Fruit fly (Drosophila melanogaster) whole organism, embryonic: Measurements from ENCODE around the gene CG10874.
A peak's percentile ranks its signal among the peaks of the same experiment; 100 is the strongest.

ENCODE experiments used
- Asciz ChIP-seq: fragments of 200-800 bp; sonication (Bioruptor generic); optimal IDR thresholded peaks from 2 replicates; lab custom pipeline; 2017; ENCODE audit warnings: missing biosample characterization, mild to moderate bottlenecking, missing genetic modification characterization, missing genetic modification reagents
- CG10366 ChIP-seq: fragments of 200-800 bp; sonication (Bioruptor generic); IDR thresholded peaks from 2 replicates; pipeline ENCODE4 v1.3.6; 2022; ENCODE audit warnings: missing biosample characterization, missing genetic modification characterization
- CG10543 ChIP-seq: fragments of 200-800 bp; sonication (Bioruptor generic); optimal IDR thresholded peaks from 3 replicates; lab custom pipeline; 2017; ENCODE audit warnings: missing biosample characterization, mild to moderate bottlenecking, missing genetic modification characterization, moderate library complexity
- CG10565 ChIP-seq: fragments of 200-800 bp; sonication (Bioruptor generic); optimal IDR thresholded peaks from 3 replicates; lab custom pipeline; 2016; ENCODE audit warnings: missing biosample characterization, mild to moderate bottlenecking, missing genetic modification characterization
- CG11093 ChIP-seq: fragments of 200-800 bp; sonication (Bioruptor generic); IDR thresholded peaks from 3 replicates; pipeline ENCODE4 v1.3.6; 2022; ENCODE audit warnings: missing biosample characterization, missing genetic modification characterization
- CG14050 ChIP-seq: fragments of 200-800 bp; sonication (Bioruptor generic); IDR thresholded peaks from 3 replicates; pipeline ENCODE4 v1.3.6; 2022; ENCODE audit warnings: missing biosample characterization, missing genetic modification characterization
- CG14710 ChIP-seq: fragments of 200-800 bp; sonication (Bioruptor generic); optimal IDR thresholded peaks from 3 replicates; lab custom pipeline; 2019; ENCODE audit warnings: missing biosample characterization, mild to moderate bottlenecking, missing genetic modification characterization, moderate library complexity
- CG14965 ChIP-seq: fragments of 200-800 bp; sonication (Bioruptor generic); optimal IDR thresholded peaks from 2 replicates; lab custom pipeline; 2016; ENCODE audit warnings: missing biosample characterization, missing genetic modification characterization, borderline replicate concordance
- CG1647 ChIP-seq: fragments of 200-800 bp; sonication (Bioruptor generic); optimal IDR thresholded peaks from 3 replicates; lab custom pipeline; 2016; ENCODE audit warnings: missing biosample characterization, missing genetic modification characterization
- CG16779 ChIP-seq: fragments of 200-800 bp; sonication (Bioruptor generic); IDR thresholded peaks from 2 replicates; pipeline ENCODE4 v1.3.6; 2022; ENCODE audit warnings: missing biosample characterization, missing genetic modification characterization
- CG17568 ChIP-seq: fragments of 200-800 bp; sonication (Bioruptor generic); optimal IDR thresholded peaks from 2 replicates; lab custom pipeline; 2018; ENCODE audit warnings: missing biosample characterization, mild to moderate bottlenecking, missing genetic modification characterization, moderate library complexity
- CG17612 ChIP-seq: fragments of 200-800 bp; sonication (Bioruptor generic); IDR thresholded peaks from 2 replicates; pipeline ENCODE4 v1.3.6; 2022; ENCODE audit warnings: missing biosample characterization, missing genetic modification characterization
- CG2116 ChIP-seq: fragments of 200-800 bp; sonication (Bioruptor generic); optimal IDR thresholded peaks from 3 replicates; lab custom pipeline; 2018; ENCODE audit warnings: missing biosample characterization, mild to moderate bottlenecking, missing genetic modification characterization
- CG32532 ChIP-seq: fragments of 200-800 bp; sonication (Bioruptor generic); IDR thresholded peaks from 2 replicates; pipeline ENCODE4 v1.3.6; 2022; ENCODE audit warnings: missing biosample characterization, missing genetic modification characterization
- CG4360 ChIP-seq: fragments of 200-800 bp; sonication (Bioruptor generic); IDR thresholded peaks from 2 replicates; pipeline ENCODE4 v1.3.6; 2022; ENCODE audit warnings: missing biosample characterization, missing genetic modification characterization
- CG6813 ChIP-seq: fragments of 200-800 bp; sonication (Bioruptor generic); optimal IDR thresholded peaks from 2 replicates; lab custom pipeline; 2017; ENCODE audit warnings: missing biosample characterization, missing genetic modification characterization, mild to moderate bottlenecking, moderate library complexity, missing genetic modification reagents
- CG7556 ChIP-seq: fragments of 200-800 bp; sonication (Bioruptor generic); optimal IDR thresholded peaks from 2 replicates; lab custom pipeline; 2017; ENCODE audit warnings: missing biosample characterization, mild to moderate bottlenecking, missing genetic modification characterization
- CG8924 ChIP-seq: fragments of 200-800 bp; optimal IDR thresholded peaks from 3 replicates; lab custom pipeline; 2019; ENCODE audit warnings: missing biosample characterization, mild to moderate bottlenecking, missing genetic modification characterization, moderate library complexity
- CHES-1-like ChIP-seq: fragments of 200-800 bp; sonication (Bioruptor generic); optimal IDR thresholded peaks from 2 replicates; lab custom pipeline; 2016; ENCODE audit warnings: missing biosample characterization, missing genetic modification characterization
- D19A ChIP-seq: fragments of 200-800 bp; optimal IDR thresholded peaks from 3 replicates; lab custom pipeline; 2019; ENCODE audit warnings: missing biosample characterization, mild to moderate bottlenecking, missing genetic modification characterization, moderate library complexity
- Dbx ChIP-seq: fragments of 200-800 bp; sonication (Bioruptor generic); IDR thresholded peaks from 3 replicates; pipeline ENCODE4 v1.3.6; 2022; ENCODE audit warnings: missing biosample characterization, missing genetic modification characterization
- Deaf1 ChIP-seq: fragments of 200-800 bp; optimal IDR thresholded peaks from 3 replicates; lab custom pipeline; 2019; ENCODE audit warnings: missing biosample characterization, mild to moderate bottlenecking, missing genetic modification characterization, moderate library complexity
- Doc2 ChIP-seq: fragments of 200-800 bp; sonication (Bioruptor generic); IDR thresholded peaks from 2 replicates; pipeline ENCODE4 v1.3.6; 2022; ENCODE audit warnings: missing biosample characterization, missing genetic modification characterization
- E2f2 ChIP-seq: fragments of 200-800 bp; sonication (Bioruptor generic); IDR thresholded peaks from 2 replicates; pipeline ENCODE4 v1.3.6; 2022; ENCODE audit warnings: missing biosample characterization, missing genetic modification characterization
- HLHmδ ChIP-seq: fragments of 200-800 bp; sonication (Bioruptor generic); optimal IDR thresholded peaks from 2 replicates; lab custom pipeline; 2018; ENCODE audit warnings: missing biosample characterization, mild to moderate bottlenecking, missing genetic modification characterization, moderate library complexity
- Hr39 ChIP-seq: fragments of >200 bp; optimal IDR thresholded peaks from 2 replicates; lab custom pipeline; 2017
- MESR4 ChIP-seq: fragments of 200-800 bp; sonication (Bioruptor generic); optimal IDR thresholded peaks from 2 replicates; lab custom pipeline; 2018; ENCODE audit warnings: missing biosample characterization, mild to moderate bottlenecking, missing genetic modification characterization, moderate library complexity
- NC2α ChIP-seq: fragments of 200-800 bp; sonication (Bioruptor generic); optimal IDR thresholded peaks from 2 replicates; lab custom pipeline; 2016; ENCODE audit warnings: missing biosample characterization, missing genetic modification characterization
- NK7.1 ChIP-seq: fragments of 200-800 bp; sonication (Bioruptor generic); optimal IDR thresholded peaks from 3 replicates; lab custom pipeline; 2016; ENCODE audit warnings: missing biosample characterization, missing genetic modification characterization
- Sin3A ChIP-seq: fragments of >200 bp; optimal IDR thresholded peaks from 2 replicates; lab custom pipeline; 2018
- abd-A ChIP-seq: fragments of 200-800 bp; sonication (Bioruptor generic); optimal IDR thresholded peaks from 3 replicates; lab custom pipeline; 2019; ENCODE audit warnings: missing biosample characterization, mild to moderate bottlenecking, missing genetic modification characterization, moderate library complexity
- bowl ChIP-seq: fragments of 200-800 bp; sonication (Bioruptor generic); IDR thresholded peaks from 2 replicates; pipeline ENCODE4 v1.3.6; 2022; ENCODE audit warnings: missing biosample characterization, missing genetic modification characterization
- chinmo ChIP-seq: fragments of 200-800 bp; sonication (Bioruptor generic); IDR thresholded peaks from 4 replicates; pipeline ENCODE4 v1.3.6; 2022; ENCODE audit warnings: missing biosample characterization, missing genetic modification characterization; ENCODE audit not compliant: partially characterized antibody
- crol ChIP-seq: fragments of 200-800 bp; sonication (Bioruptor generic); IDR thresholded peaks from 2 replicates; pipeline ENCODE4 v1.3.6; 2022; ENCODE audit warnings: missing biosample characterization, missing genetic modification characterization
- danr ChIP-seq: fragments of 200-800 bp; sonication (Bioruptor generic); IDR thresholded peaks from 2 replicates; pipeline ENCODE4 v1.3.6; 2022; ENCODE audit warnings: missing biosample characterization, missing genetic modification characterization
- dm ChIP-seq: fragments of 200-800 bp; sonication (Bioruptor generic); optimal IDR thresholded peaks from 3 replicates; lab custom pipeline; 2016; ENCODE audit warnings: missing biosample characterization, missing genetic modification characterization
- ems ChIP-seq: fragments of 200-800 bp; sonication (Bioruptor generic); optimal IDR thresholded peaks from 3 replicates; lab custom pipeline; 2016; ENCODE audit warnings: missing biosample characterization, missing genetic modification characterization
- en ChIP-seq: fragments of 200-800 bp; sonication (Bioruptor generic); optimal IDR thresholded peaks from 2 replicates; lab custom pipeline; 2016; ENCODE audit warnings: missing biosample characterization, missing genetic modification characterization
- fd3F ChIP-seq: fragments of 200-800 bp; sonication (Bioruptor generic); optimal IDR thresholded peaks from 2 replicates; lab custom pipeline; 2018; ENCODE audit warnings: missing biosample characterization, mild to moderate bottlenecking, missing genetic modification characterization, moderate library complexity
- fd64A ChIP-seq: fragments of 200-800 bp; sonication (Bioruptor generic); optimal IDR thresholded peaks from 3 replicates; lab custom pipeline; 2018; ENCODE audit warnings: missing biosample characterization, mild to moderate bottlenecking, missing genetic modification characterization
- fu2 ChIP-seq: fragments of 200-800 bp; sonication (Bioruptor generic); optimal IDR thresholded peaks from 2 replicates; lab custom pipeline; 2016; ENCODE audit warnings: missing biosample characterization, missing genetic modification characterization
- mirr ChIP-seq: fragments of 200-800 bp; sonication (Bioruptor generic); optimal IDR thresholded peaks from 3 replicates; lab custom pipeline; 2018; ENCODE audit warnings: missing biosample characterization, mild to moderate bottlenecking, missing genetic modification characterization
- phol ChIP-seq: fragments of 200-800 bp; sonication (Bioruptor generic); optimal IDR thresholded peaks from 3 replicates; lab custom pipeline; 2018; ENCODE audit warnings: missing biosample characterization, mild to moderate bottlenecking, missing genetic modification characterization, moderate library complexity
- run ChIP-seq: fragments of 200-800 bp; sonication (Bioruptor generic); optimal IDR thresholded peaks from 3 replicates; lab custom pipeline; 2018; ENCODE audit warnings: missing biosample characterization, mild to moderate bottlenecking, missing genetic modification characterization
- slp2 ChIP-seq: fragments of 200-800 bp; sonication (Bioruptor generic); optimal IDR thresholded peaks from 2 replicates; lab custom pipeline; 2016; ENCODE audit warnings: missing biosample characterization, missing genetic modification characterization
- stc ChIP-seq: fragments of 200-800 bp; sonication (Bioruptor generic); IDR thresholded peaks from 2 replicates; pipeline ENCODE4 v1.3.6; 2022; ENCODE audit warnings: missing biosample characterization, missing genetic modification characterization
- sug ChIP-seq: fragments of 200-800 bp; optimal IDR thresholded peaks from 2 replicates; lab custom pipeline; 2019; ENCODE audit warnings: missing biosample characterization, mild to moderate bottlenecking, missing genetic modification characterization, moderate library complexity
- tll ChIP-seq, 2 experiments: fragments of 200-800 bp in 1 of 2; fragments of >200 bp in 1 of 2; sonication (Bioruptor generic) in 1 of 2; optimal IDR thresholded peaks; 2 replicates each; lab custom pipeline; 2017 to 2019; ENCODE audit warnings: missing biosample characterization in 2 of 2, missing genetic modification characterization in 2 of 2, mild to moderate bottlenecking in 1 of 2, moderate library complexity in 1 of 2
- tx ChIP-seq: fragments of 200-800 bp; sonication (Bioruptor generic); optimal IDR thresholded peaks from 2 replicates; lab custom pipeline; 2016; ENCODE audit warnings: missing biosample characterization, missing genetic modification characterization
- z ChIP-seq: fragments of 200-800 bp; sonication (Bioruptor generic); IDR thresholded peaks from 3 replicates; pipeline ENCODE4 v1.3.6; 2022; ENCODE audit warnings: missing biosample characterization, missing genetic modification characterization
- zen ChIP-seq: fragments of 200-800 bp; sonication (Bioruptor generic); optimal IDR thresholded peaks from 3 replicates; lab custom pipeline; 2018; ENCODE audit warnings: missing biosample characterization, mild to moderate bottlenecking, missing genetic modification characterization, moderate library complexity

CG10874 gene

dm6 chr2L:2182735-2183340 is 9.3 kb downstream of the CG10874 start (continued):
- TF ChIP-seq CHES-1-like (GFP tag; lab: Kevin White, UChicago), result peak; percentile 67
- TF ChIP-seq abd-A, result no peak
- TF ChIP-seq CG16779 (GFP tag; lab: Robert Waterston, UW), result no peak
- TF ChIP-seq mirr, result no peak
- peak; percentile 19 for TF ChIP-seq dm (GFP tag; lab: Kevin White, UChicago)
- TF ChIP-seq fd3F (GFP tag; lab: Kevin White, UChicago), result no peak
- TF ChIP-seq HLHmδ, result peak; percentile 51
- peak; percentile 23; the same call in 1 of the 2 replicates for TF ChIP-seq CG10366 (GFP tag; lab: Robert Waterston, UW)
- TF ChIP-seq Sin3A (lab: Kevin White, UChicago), result no peak
- TF ChIP-seq sug (tag; lab: Kevin White, UChicago), result no peak
- peak; percentile 64 for TF ChIP-seq CG7556 (GFP tag; lab: Kevin White, UChicago)
- peak; percentile 8 for TF ChIP-seq CG10565 (GFP tag; lab: Kevin White, UChicago)
- TF ChIP-seq Doc2, result no peak
- no peak for TF ChIP-seq CG14965
- TF ChIP-seq CG17568 (GFP tag; lab: Kevin White, UChicago), result peak; percentile 40
- TF ChIP-seq CG2116 (GFP tag; lab: Kevin White, UChicago), result peak; percentile 23
- TF ChIP-seq ems, result no peak
- peak; percentile 70 for TF ChIP-seq D19A
- no peak for TF ChIP-seq z (GFP tag; lab: Robert Waterston, UW)
- no peak for TF ChIP-seq Asciz (GFP tag; lab: Kevin White, UChicago)
- TF ChIP-seq Deaf1 (tag; lab: Kevin White, UChicago), result no peak
- TF ChIP-seq stc (GFP tag; lab: Robert Waterston, UW), result no peak
- peak; percentile 50; the same call in 2 of the 3 replicates for TF ChIP-seq CG11093
- peak; percentile 62 for TF ChIP-seq NC2α
- TF ChIP-seq Hr39 (lab: Kevin White, UChicago), result no peak
- peak; percentile 49 for TF ChIP-seq CG4360 (GFP tag; lab: Robert Waterston, UW)
- no peak for TF ChIP-seq CG10543 (GFP tag; lab: Kevin White, UChicago)
- TF ChIP-seq CG8924 (tag; lab: Kevin White, UChicago), result peak; percentile 75
- no peak for TF ChIP-seq run
- no peak for TF ChIP-seq Dbx (GFP tag; lab: Robert Waterston, UW)
- TF ChIP-seq CG6813 (GFP tag; lab: Kevin White, UChicago), result peak; percentile 58
- TF ChIP-seq MESR4, result no peak
- TF ChIP-seq fu2, result no peak
- TF ChIP-seq danr (GFP tag; lab: Robert Waterston, UW), result no peak
- peak; percentile 15 for TF ChIP-seq slp2 (GFP tag; lab: Kevin White, UChicago)
- TF ChIP-seq CG14710 (tag; lab: Kevin White, UChicago), result peak; percentile 84
- TF ChIP-seq en (GFP tag; lab: Kevin White, UChicago), result peak; percentile 9
- peak; percentile 27 for TF ChIP-seq CG1647
- no peak for TF ChIP-seq crol (GFP tag; lab: Robert Waterston, UW)
- TF ChIP-seq bowl (GFP tag; lab: Robert Waterston, UW), result no peak
- no peak for TF ChIP-seq tll (GFP tag; optimal IDR thresholded peaks at IDR 0.05; lab: Kevin White, UChicago)
- no peak for TF ChIP-seq chinmo (GFP tag; lab: Robert Waterston, UW)
- peak; percentile 37 for TF ChIP-seq tx
- TF ChIP-seq fd64A, result no peak
- TF ChIP-seq phol (tag; lab: Kevin White, UChicago), result peak; percentile 71
- TF ChIP-seq zen, result peak; percentile 79
- TF ChIP-seq CG17612 (GFP tag; lab: Robert Waterston, UW), result no peak
- 0 out of 2 replicates have a peak, but pooled peaks have one; percentile 27 for TF ChIP-seq E2f2 (GFP tag; lab: Robert Waterston, UW)
- no peak for TF ChIP-seq CG32532
- no peak for TF ChIP-seq CG14050
- TF ChIP-seq NK7.1 (GFP tag; lab: Kevin White, UChicago), result peak; percentile 31
